Worm (Caenorhabditis elegans) whole organism, late embryonic: ENCODE measurements around the gene W10G11.2.

ENCODE experiments used
- ceh-45 ChIP-seq: fragments of 200-800 bp; sonication (Bioruptor generic); IDR thresholded peaks from 2 replicates; pipeline ENCODE4 v1.3.6; 2022; ENCODE audit warnings: missing genetic modification reagents, missing genetic modification characterization, missing compliant biosample characterization
- dmd-4 ChIP-seq: sonication (generic microtip); optimal IDR thresholded peaks from 2 replicates; lab custom pipeline; 2016; ENCODE audit warnings: borderline replicate concordance, missing genetic modification characterization, missing compliant biosample characterization
- hlh-30 ChIP-seq: sonication (generic microtip); optimal IDR thresholded peaks from 2 replicates; lab custom pipeline; 2017; ENCODE audit warnings: antibody characterized with exemption, missing genetic modification characterization, missing compliant biosample characterization; ENCODE audit not compliant: insufficient read depth
- nhr-11 ChIP-seq: fragments of 150-350 bp; optimal IDR thresholded peaks from 2 replicates; lab custom pipeline; 2014; ENCODE audit warnings: missing biosample characterization, missing genetic modification characterization
- pqm-1 ChIP-seq: sonication (generic microtip); optimal IDR thresholded peaks from 2 replicates; lab custom pipeline; 2016; ENCODE audit warnings: missing genetic modification characterization, missing compliant biosample characterization
- rnt-1 ChIP-seq: sonication (generic microtip); optimal IDR thresholded peaks from 2 replicates; lab custom pipeline; 2016; ENCODE audit warnings: missing genetic modification characterization, missing compliant biosample characterization
- sdc-2 ChIP-seq: sonication (generic microtip); optimal IDR thresholded peaks from 2 replicates; lab custom pipeline; 2016; ENCODE audit warnings: missing genotype, missing genetic modification characterization, missing compliant biosample characterization
- sox-2 ChIP-seq: fragments of 200-800 bp; sonication (Bioruptor generic); IDR thresholded peaks from 2 replicates; pipeline ENCODE4 v1.3.6; 2022; ENCODE audit warnings: missing genetic modification reagents, missing genetic modification characterization, missing compliant biosample characterization

ce11 chrII:3550352-3550751 lies 11.1 kb downstream of the W10G11.2 start, which contains the start of gene W10G11.19:
- TF ChIP-seq rnt-1 (tag; lab: Kevin White, UChicago) (no peak), sox-2 (GFP tag; lab: Robert Waterston, UW) (no peak), pqm-1 (tag; lab: Kevin White, UChicago) (no peak), ceh-45 (no peak), hlh-30 (tag; lab: Kevin White, UChicago) (no peak), dmd-4 (tag; lab: Kevin White, UChicago) (no peak), sdc-2 (tag; lab: Kevin White, UChicago) (no peak), nhr-11 (tag; lab: Kevin White, UChicago) (no peak)
